Fruit fly (Drosophila melanogaster): ENCODE data around the gene CG14974.
A peak's percentile ranks its signal among the peaks of the same experiment; 100 is the strongest.

CG14974 gene

dm6 chr3L:3634107-3634737 is 13.4 kb upstream of the CG14974 start (continued):
- TF ChIP-seq Oli (tag; optimal IDR thresholded peaks at IDR 0.05), result peak; percentile 77
- no peak for TF ChIP-seq sima (GFP tag; optimal IDR thresholded peaks at IDR 0.05)
- TF ChIP-seq Meics (GFP tag; optimal IDR thresholded peaks at IDR 0.05), result peak; percentile 16
- no peak for TF ChIP-seq bab2 (GFP tag; optimal IDR thresholded peaks at IDR 0.05)
- 0 out of 2 replicates have a peak, but pooled peaks have one; percentile 25 for TF ChIP-seq CG14441 (GFP tag; IDR thresholded peaks at IDR 0.05)
- TF ChIP-seq CG1647 (GFP tag; optimal IDR thresholded peaks at IDR 0.05), result no peak
- no peak for TF ChIP-seq Six4 (GFP tag; optimal IDR thresholded peaks at IDR 0.05)
- TF ChIP-seq CG34422 (GFP tag; IDR thresholded peaks at IDR 0.05), result no peak
- peak; percentile 80 for TF ChIP-seq stc (GFP tag; IDR thresholded peaks at IDR 0.05)
- TF ChIP-seq CG2129 (GFP tag; IDR thresholded peaks at IDR 0.05; ENCODE audit: partially characterized antibody), result no peak
- TF ChIP-seq HmgZ (tag; optimal IDR thresholded peaks at IDR 0.05), result peak; percentile 17
- TF ChIP-seq Ada2b (GFP tag; IDR thresholded peaks at IDR 0.05), result no peak
- TF ChIP-seq mld (GFP tag; IDR thresholded peaks at IDR 0.05; ENCODE audit: partially characterized antibody), result no peak
- TF ChIP-seq fd3F (GFP tag; optimal IDR thresholded peaks at IDR 0.05), result no peak
- no peak for TF ChIP-seq hkb (optimal IDR thresholded peaks at IDR 0.05)
- peak; percentile 76 for TF ChIP-seq hkb (GFP tag; IDR thresholded peaks at IDR 0.05)
- no peak for TF ChIP-seq CG12744 (GFP tag; optimal IDR thresholded peaks at IDR 0.05)
- TF ChIP-seq slbo (GFP tag; IDR thresholded peaks at IDR 0.05), result no peak
- TF ChIP-seq trem (tag; optimal IDR thresholded peaks at IDR 0.05), result peak; percentile 78
- TF ChIP-seq pho (GFP tag; optimal IDR thresholded peaks at IDR 0.05), result no peak
- TF ChIP-seq CG6254 (GFP tag; optimal IDR thresholded peaks at IDR 0.05), result peak; percentile 64
- no peak for TF ChIP-seq CG10565 (GFP tag; optimal IDR thresholded peaks at IDR 0.05)
- peak; percentile 44 for TF ChIP-seq CG8281 (tag; optimal IDR thresholded peaks at IDR 0.05)
- TF ChIP-seq CG10274 (GFP tag; optimal IDR thresholded peaks at IDR 0.05), result no peak
- peak; percentile 57 for TF ChIP-seq Deaf1 (tag; optimal IDR thresholded peaks at IDR 0.05)
- TF ChIP-seq CG15073 (GFP tag; optimal IDR thresholded peaks at IDR 0.05), result no peak
- TF ChIP-seq Dll (GFP tag; IDR thresholded peaks at IDR 0.05; ENCODE audit: partially characterized antibody), result no peak
- TF ChIP-seq NfI (GFP tag; optimal IDR thresholded peaks at IDR 0.05), result peak; percentile 34
- no peak for TF ChIP-seq Hsf (GFP tag; optimal IDR thresholded peaks at IDR 0.05)
- no peak for TF ChIP-seq CG4617 (GFP tag; optimal IDR thresholded peaks at IDR 0.05; ENCODE audit: borderline replicate concordance)
- peak; percentile 78 for TF ChIP-seq phol (tag; optimal IDR thresholded peaks at IDR 0.05)
- no peak for TF ChIP-seq ac (GFP tag; optimal IDR thresholded peaks at IDR 0.05)
- TF ChIP-seq CG4282 (GFP tag; optimal IDR thresholded peaks at IDR 0.05), result no peak
- TF ChIP-seq CG7745 (tag; optimal IDR thresholded peaks at IDR 0.05), result peak; percentile 57
- TF ChIP-seq Myb (GFP tag; optimal IDR thresholded peaks at IDR 0.05), result no peak
- TF ChIP-seq Dp (GFP tag; optimal IDR thresholded peaks at IDR 0.05), result no peak
- TF ChIP-seq mam (GFP tag; optimal IDR thresholded peaks at IDR 0.05), result no peak
- peak; percentile 82 for TF ChIP-seq CG11504 (tag; optimal IDR thresholded peaks at IDR 0.05)
- TF ChIP-seq Pdp1 (GFP tag; optimal IDR thresholded peaks at IDR 0.05), result no peak
- TF ChIP-seq Dbx (GFP tag; IDR thresholded peaks at IDR 0.05), result no peak
- no peak for TF ChIP-seq Mad (GFP tag; optimal IDR thresholded peaks at IDR 0.05)
- peak; percentile 73 for TF ChIP-seq HLH3B (GFP tag; IDR thresholded peaks at IDR 0.05)
- no peak for TF ChIP-seq dm (GFP tag; optimal IDR thresholded peaks at IDR 0.05)
- no peak for TF ChIP-seq CG13624 (GFP tag; optimal IDR thresholded peaks at IDR 0.05)
- TF ChIP-seq CG13775 (GFP tag; optimal IDR thresholded peaks at IDR 0.05), result peak; percentile 34
- peak; percentile 69 for TF ChIP-seq Vsx1 (GFP tag; optimal IDR thresholded peaks at IDR 0.05)
- TF ChIP-seq Eip74EF (GFP tag; optimal IDR thresholded peaks at IDR 0.05), result peak in 1 of 2 experiments; percentile 86
- no peak for TF ChIP-seq Mes4 (GFP tag; optimal IDR thresholded peaks at IDR 0.05)
- TF ChIP-seq gsb (GFP tag; IDR thresholded peaks at IDR 0.05), result no peak
- TF ChIP-seq Fer3 (tag; optimal IDR thresholded peaks at IDR 0.05), result peak; percentile 45

All from whole organism, embryonic.